Fruit fly (Drosophila melanogaster) whole organism, prepupa: ENCODE measurements around the gene MED6.

Experiments
- Blimp-1 ChIP-seq: fragments of 200-800 bp; sonication (Bioruptor generic); optimal IDR thresholded peaks from 3 replicates; lab custom pipeline; 2017; ENCODE audit warnings: missing biosample characterization, missing genetic modification characterization, mild to moderate bottlenecking, moderate library complexity, missing genetic modification reagents
- CG10631 ChIP-seq: fragments of 200-800 bp; sonication (Bioruptor generic); optimal IDR thresholded peaks from 2 replicates; lab custom pipeline; 2016; ENCODE audit warnings: missing biosample characterization, missing genetic modification characterization
- CG10669 ChIP-seq: fragments of 200-800 bp; sonication (Bioruptor generic); optimal IDR thresholded peaks from 3 replicates; lab custom pipeline; 2018; ENCODE audit warnings: missing biosample characterization, mild to moderate bottlenecking, missing genetic modification characterization, moderate library complexity
- CG11294 ChIP-seq: fragments of 200-800 bp; sonication (Bioruptor generic); IDR thresholded peaks from 2 replicates; pipeline ENCODE4 v1.3.6; 2022; ENCODE audit warnings: missing biosample characterization, missing genetic modification characterization
- CG11762 ChIP-seq: fragments of 200-800 bp; sonication (Bioruptor generic); optimal IDR thresholded peaks from 3 replicates; lab custom pipeline; 2016; ENCODE audit warnings: missing biosample characterization, missing genetic modification characterization; ENCODE audit not compliant: insufficient read depth
- CG16779 ChIP-seq: fragments of 200-800 bp; sonication (Bioruptor generic); optimal IDR thresholded peaks from 3 replicates; lab custom pipeline; 2017; ENCODE audit warnings: missing biosample characterization, mild to moderate bottlenecking, missing genetic modification characterization
- CG3032 ChIP-seq: fragments of 200-800 bp; optimal IDR thresholded peaks from 2 replicates; lab custom pipeline; 2019; ENCODE audit warnings: missing biosample characterization, mild to moderate bottlenecking, missing genetic modification characterization, moderate library complexity
- CG31627 ChIP-seq: fragments of 200-800 bp; sonication (Bioruptor generic); optimal IDR thresholded peaks from 3 replicates; lab custom pipeline; 2016; ENCODE audit warnings: missing biosample characterization, missing genetic modification characterization
- CG32006 ChIP-seq: fragments of 200-800 bp; sonication (Bioruptor generic); optimal IDR thresholded peaks from 3 replicates; lab custom pipeline; 2017; ENCODE audit warnings: missing biosample characterization, mild to moderate bottlenecking, missing genetic modification characterization
- CG34406 ChIP-seq: fragments of 200-800 bp; sonication (Bioruptor generic); optimal IDR thresholded peaks from 3 replicates; lab custom pipeline; 2016; ENCODE audit warnings: missing biosample characterization, missing genetic modification characterization
- CG3919 ChIP-seq: fragments of 200-800 bp; sonication (Bioruptor generic); optimal IDR thresholded peaks from 3 replicates; lab custom pipeline; 2016; ENCODE audit warnings: missing biosample characterization, missing genetic modification characterization
- CG4318 ChIP-seq: fragments of 200-800 bp; sonication (Bioruptor generic); optimal IDR thresholded peaks from 3 replicates; lab custom pipeline; 2017; ENCODE audit warnings: missing biosample characterization, mild to moderate bottlenecking, missing genetic modification characterization
- CG6163 ChIP-seq: fragments of 200-800 bp; sonication (Bioruptor generic); IDR thresholded peaks from 3 replicates; pipeline ENCODE4 v1.3.6; 2022; ENCODE audit warnings: missing biosample characterization, missing genetic modification characterization
- CG6276 ChIP-seq: fragments of 200-800 bp; sonication (Bioruptor generic); optimal IDR thresholded peaks from 2 replicates; lab custom pipeline; 2017; ENCODE audit warnings: missing biosample characterization, mild to moderate bottlenecking, missing genetic modification characterization
- CG6792 ChIP-seq: fragments of 200-800 bp; sonication (Bioruptor generic); optimal IDR thresholded peaks from 3 replicates; lab custom pipeline; 2016; ENCODE audit warnings: missing biosample characterization, missing genetic modification characterization
- CG6808 ChIP-seq: fragments of 200-800 bp; sonication (Bioruptor generic); optimal IDR thresholded peaks from 3 replicates; lab custom pipeline; 2017; ENCODE audit warnings: missing biosample characterization, missing genetic modification characterization, mild to moderate bottlenecking, moderate library complexity, missing genetic modification reagents
- CG7368 ChIP-seq: fragments of 200-800 bp; sonication (Bioruptor generic); optimal IDR thresholded peaks from 3 replicates; lab custom pipeline; 2016; ENCODE audit warnings: missing biosample characterization, missing genetic modification characterization
- CG8119 ChIP-seq: fragments of 200-800 bp; sonication (Bioruptor generic); IDR thresholded peaks from 3 replicates; pipeline ENCODE4 v1.3.6; 2022; ENCODE audit warnings: missing biosample characterization, missing genetic modification characterization
- CG8319 ChIP-seq: fragments of 200-800 bp; sonication (Bioruptor generic); optimal IDR thresholded peaks from 3 replicates; lab custom pipeline; 2016; ENCODE audit warnings: missing biosample characterization, missing genetic modification characterization
- CG9139 ChIP-seq: fragments of 200-800 bp; sonication (Bioruptor generic); optimal IDR thresholded peaks from 3 replicates; lab custom pipeline; 2017; ENCODE audit warnings: missing biosample characterization, mild to moderate bottlenecking, missing genetic modification characterization
- Eip78C ChIP-seq: fragments of 200-800 bp; sonication (Bioruptor generic); peaks from one replicate; lab custom pipeline; 2016; ENCODE audit warnings: missing biosample characterization, missing genetic modification characterization
- Eip93F ChIP-seq: fragments of 200-800 bp; sonication (Bioruptor generic); optimal IDR thresholded peaks from 2 replicates; lab custom pipeline; 2016; ENCODE audit warnings: missing biosample characterization, mild to moderate bottlenecking, missing genetic modification characterization
- Ets21C ChIP-seq: fragments of 200-800 bp; sonication (Bioruptor generic); optimal IDR thresholded peaks from 3 replicates; lab custom pipeline; 2016; ENCODE audit warnings: missing biosample characterization, missing genetic modification characterization
- Gug ChIP-seq: fragments of 200-800 bp; sonication (Bioruptor generic); IDR thresholded peaks from 2 replicates; pipeline ENCODE4 v1.3.6; 2022; ENCODE audit warnings: missing biosample characterization, missing genetic modification characterization
- Hr38 ChIP-seq: sonication (Bioruptor generic); optimal IDR thresholded peaks from 2 replicates; lab custom pipeline; 2016; ENCODE audit warnings: missing biosample characterization, missing genetic modification characterization
- Hr39 ChIP-seq: fragments of 200-800 bp; sonication (Bioruptor generic); optimal IDR thresholded peaks from 2 replicates; lab custom pipeline; 2016; ENCODE audit warnings: missing biosample characterization, missing genetic modification characterization
- Hr4 ChIP-seq: fragments of 200-800 bp; sonication (Bioruptor generic); optimal IDR thresholded peaks from 3 replicates; lab custom pipeline; 2016; ENCODE audit warnings: missing biosample characterization, missing genetic modification characterization
- Lpt ChIP-seq: fragments of 200-800 bp; sonication (Bioruptor generic); optimal IDR thresholded peaks from 3 replicates; lab custom pipeline; 2016; ENCODE audit warnings: missing biosample characterization, missing genetic modification characterization
- Met ChIP-seq: fragments of 200-800 bp; sonication (Bioruptor generic); optimal IDR thresholded peaks from 3 replicates; lab custom pipeline; 2016; ENCODE audit warnings: missing biosample characterization, missing genetic modification characterization
- OdsH ChIP-seq: fragments of 200-800 bp; sonication (Bioruptor generic); optimal IDR thresholded peaks from 3 replicates; lab custom pipeline; 2016; ENCODE audit warnings: missing biosample characterization, missing genetic modification characterization
- Smox ChIP-seq: fragments of 200-800 bp; sonication (Bioruptor generic); optimal IDR thresholded peaks from 3 replicates; lab custom pipeline; 2016; ENCODE audit warnings: missing biosample characterization, missing genetic modification characterization
- Sox102F ChIP-seq: fragments of 200-800 bp; sonication (Bioruptor generic); optimal IDR thresholded peaks from 2 replicates; lab custom pipeline; 2016; ENCODE audit warnings: missing biosample characterization, mild to moderate bottlenecking, missing genetic modification characterization
- Sox14 ChIP-seq: fragments of 200-800 bp; sonication (Bioruptor generic); optimal IDR thresholded peaks from 3 replicates; lab custom pipeline; 2016; ENCODE audit warnings: missing biosample characterization, missing genetic modification characterization
- Sox15 ChIP-seq: fragments of 200-800 bp; sonication (Bioruptor generic); optimal IDR thresholded peaks from 3 replicates; lab custom pipeline; 2016; ENCODE audit warnings: missing biosample characterization, missing genetic modification characterization
- achi ChIP-seq: fragments of 200-800 bp; sonication (Bioruptor generic); optimal IDR thresholded peaks from 3 replicates; lab custom pipeline; 2016; ENCODE audit warnings: missing biosample characterization, missing genetic modification characterization
- acj6 ChIP-seq: fragments of 200-800 bp; sonication (Bioruptor generic); optimal IDR thresholded peaks from 3 replicates; lab custom pipeline; 2016; ENCODE audit warnings: missing biosample characterization, missing genetic modification characterization
- dac ChIP-seq: fragments of 200-800 bp; sonication (Bioruptor generic); optimal IDR thresholded peaks from 2 replicates; lab custom pipeline; 2017; ENCODE audit warnings: missing biosample characterization, mild to moderate bottlenecking, missing genetic modification characterization
- eg ChIP-seq: fragments of 200-800 bp; sonication (Bioruptor generic); IDR thresholded peaks from 3 replicates; pipeline ENCODE4 v1.3.6; 2022; ENCODE audit warnings: missing biosample characterization, missing genetic modification characterization
- esn ChIP-seq: fragments of 200-800 bp; sonication (Bioruptor generic); optimal IDR thresholded peaks from 2 replicates; lab custom pipeline; 2016; ENCODE audit warnings: missing biosample characterization, mild to moderate bottlenecking, missing genetic modification characterization, moderate library complexity
- fd59A ChIP-seq: fragments of 200-800 bp; sonication (Bioruptor generic); optimal IDR thresholded peaks from 2 replicates; lab custom pipeline; 2017; ENCODE audit warnings: missing biosample characterization, mild to moderate bottlenecking, missing genetic modification characterization, missing genetic modification reagents
- fd85E ChIP-seq: fragments of 200-800 bp; sonication (Bioruptor generic); optimal IDR thresholded peaks from 3 replicates; lab custom pipeline; 2016; ENCODE audit warnings: missing biosample characterization, missing genetic modification characterization
- fkh ChIP-seq: fragments of 200-800 bp; sonication (Bioruptor generic); optimal IDR thresholded peaks from 3 replicates; lab custom pipeline; 2017; ENCODE audit warnings: missing biosample characterization, mild to moderate bottlenecking, missing genetic modification characterization, moderate library complexity
- pdm3 ChIP-seq: fragments of 200-800 bp; sonication (Bioruptor generic); optimal IDR thresholded peaks from 3 replicates; lab custom pipeline; 2016; ENCODE audit warnings: missing biosample characterization, missing genetic modification characterization
- spab ChIP-seq: fragments of 200-800 bp; sonication (Bioruptor generic); optimal IDR thresholded peaks from 2 replicates; lab custom pipeline; 2017; ENCODE audit warnings: missing biosample characterization, mild to moderate bottlenecking, missing genetic modification characterization, missing genetic modification reagents
- ss ChIP-seq, 2 experiments: fragments of 200-800 bp; sonication (Bioruptor generic); optimal IDR thresholded peaks; 2 replicates in 1 of 2; 3 replicates in 1 of 2; lab custom pipeline; 2017 to 2018; ENCODE audit warnings: mild to moderate bottlenecking in 2 of 2, missing biosample characterization in 2 of 2, missing genetic modification characterization in 2 of 2, moderate library complexity in 1 of 2
- svp ChIP-seq: fragments of 200-800 bp; sonication (Bioruptor generic); peaks from one replicate; lab custom pipeline; 2016; ENCODE audit warnings: missing biosample characterization, missing genetic modification characterization
- vri ChIP-seq: fragments of 200-800 bp; sonication (Bioruptor generic); optimal IDR thresholded peaks from 3 replicates; lab custom pipeline; 2016; ENCODE audit warnings: missing biosample characterization, mild to moderate bottlenecking, missing genetic modification characterization

The MED6 gene

DNA sequence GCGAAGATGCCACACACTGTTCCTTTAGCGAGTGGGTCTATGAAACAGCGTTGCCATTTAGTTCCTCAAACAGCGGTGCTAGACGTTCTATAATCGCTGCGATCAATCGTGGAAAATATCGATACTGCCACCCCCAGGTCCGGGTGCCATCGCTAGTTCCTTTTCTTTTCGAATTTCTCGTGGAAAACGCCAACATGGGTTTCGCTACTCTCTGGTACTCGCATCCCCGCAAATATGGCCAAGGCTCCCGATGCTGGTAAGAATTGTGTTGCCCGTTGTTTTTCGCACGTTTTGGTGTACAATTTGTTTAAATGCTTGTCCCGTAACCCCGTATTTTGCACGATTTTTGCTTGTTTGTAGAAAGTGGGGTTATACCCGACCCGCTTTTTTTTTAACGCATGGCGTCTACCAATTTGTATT lies 9.2 kb upstream of the MED6 start, which contains the start of gene RpS29 (continued):
- TF ChIP-seq Hr4 (GFP tag; lab: Kevin White, UChicago) (peak; percentile 22), Sox14 (GFP tag; lab: Kevin White, UChicago) (peak; percentile 62), pdm3 (GFP tag; lab: Kevin White, UChicago) (peak; percentile 55), Gug (GFP tag; lab: Robert Waterston, UW) (no peak), CG7368 (peak; percentile 49), Hr38 (peak; percentile 4), Smox (GFP tag; lab: Kevin White, UChicago) (no peak), CG6163 (GFP tag; lab: Robert Waterston, UW) (peak; percentile 53; the same call in 2 of the 3 replicates)

DNA sequence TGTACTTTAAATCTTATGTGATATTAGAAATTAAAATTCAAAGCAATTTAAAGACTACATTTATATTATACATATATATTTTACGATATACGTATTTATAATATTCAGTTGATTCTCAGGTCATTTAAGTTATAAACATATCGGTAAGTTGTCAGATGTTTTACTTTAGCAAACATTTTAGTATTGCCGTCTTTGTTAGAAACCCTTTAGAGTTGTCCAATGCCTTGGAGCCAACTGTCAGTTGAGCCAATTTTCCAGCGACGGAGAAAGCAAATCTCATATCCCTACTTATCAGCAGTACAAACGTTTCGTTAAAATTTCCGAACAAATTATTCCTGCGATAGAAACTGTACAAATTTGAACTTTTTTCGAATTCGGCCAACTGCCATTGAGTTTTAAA lies 6.0 kb upstream of the MED6 start, which contains the start of gene topi:
Gene topi, plus strand, starts transcription at position 301 of the 400 bp plus-strand sequence.
- no peak for TF ChIP-seq CG8319 (GFP tag; lab: Kevin White, UChicago)
- no peak for TF ChIP-seq CG9139 (GFP tag; lab: Kevin White, UChicago)
- no peak for TF ChIP-seq CG10631 (GFP tag; lab: Kevin White, UChicago)
- no peak for TF ChIP-seq fkh (GFP tag; lab: Kevin White, UChicago)
- TF ChIP-seq Lpt (GFP tag; lab: Kevin White, UChicago): no peak
- no peak for TF ChIP-seq Hr39 (GFP tag; lab: Kevin White, UChicago)
- no peak for TF ChIP-seq spab
- TF ChIP-seq vri: no peak
- TF ChIP-seq Met (GFP tag; lab: Kevin White, UChicago): no peak
- no peak for TF ChIP-seq ss (GFP tag; optimal IDR thresholded peaks at IDR 0.05; lab: Kevin White, UChicago)
- no peak for TF ChIP-seq acj6
- TF ChIP-seq achi (GFP tag; lab: Kevin White, UChicago): no peak
- no peak for TF ChIP-seq CG6163 (GFP tag; lab: Robert Waterston, UW)
- no peak for TF ChIP-seq Smox (GFP tag; lab: Kevin White, UChicago)
- TF ChIP-seq CG10669: no peak

DNA sequence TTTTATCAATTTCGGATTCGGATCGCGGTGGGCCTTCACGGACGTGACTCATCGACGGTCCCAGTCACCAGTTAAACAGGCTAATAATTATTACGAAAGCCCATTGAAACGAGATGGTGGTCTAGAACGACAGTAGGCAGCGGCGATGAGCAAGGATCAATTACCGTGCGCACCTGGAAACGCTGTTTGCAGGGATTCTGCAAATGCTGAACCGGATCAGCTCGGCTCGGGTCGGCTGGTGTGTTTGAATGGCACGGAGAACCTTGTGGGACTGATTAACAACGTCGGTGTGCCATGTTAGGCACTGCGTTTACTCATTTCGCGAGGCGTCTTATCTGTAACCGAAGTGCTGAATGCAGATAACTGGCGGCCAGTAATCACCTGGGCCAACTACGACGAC lies 5.4 kb upstream of the MED6 start, which contains the start of gene Whamy:
Gene Whamy, minus strand, starts transcription at position 273 of the 400 bp plus-strand sequence.
- no peak for TF ChIP-seq CG6808
- TF ChIP-seq Smox (GFP tag; lab: Kevin White, UChicago): no peak
- TF ChIP-seq CG9139 (GFP tag; lab: Kevin White, UChicago): no peak
- TF ChIP-seq vri: peak; percentile 88
- TF ChIP-seq CG8119 (GFP tag; lab: Robert Waterston, UW): no peak
- peak; percentile 26 for TF ChIP-seq Eip78C (GFP tag; lab: Kevin White, UChicago)
- TF ChIP-seq CG6276 (GFP tag; lab: Kevin White, UChicago): no peak
- TF ChIP-seq Hr39 (GFP tag; lab: Kevin White, UChicago): no peak
- no peak for TF ChIP-seq CG7368
- TF ChIP-seq CG3919 (GFP tag; lab: Kevin White, UChicago): no peak
- no peak for TF ChIP-seq fkh (GFP tag; lab: Kevin White, UChicago)
- TF ChIP-seq CG16779 (tag; lab: Kevin White, UChicago): peak; percentile 12
- no peak for TF ChIP-seq OdsH
- TF ChIP-seq fd85E (GFP tag; lab: Kevin White, UChicago): no peak
- TF ChIP-seq Eip93F (GFP tag; lab: Kevin White, UChicago): no peak
- peak in 1 of 2 experiments; percentile 8 for TF ChIP-seq ss (GFP tag; optimal IDR thresholded peaks at IDR 0.05; lab: Kevin White, UChicago)
- no peak for TF ChIP-seq CG32006 (GFP tag; lab: Kevin White, UChicago)
- TF ChIP-seq eg (GFP tag; lab: Robert Waterston, UW): no peak
- no peak for TF ChIP-seq Hr4 (GFP tag; lab: Kevin White, UChicago)
- TF ChIP-seq CG6792 (GFP tag; lab: Kevin White, UChicago): no peak
- TF ChIP-seq CG3032 (tag; lab: Kevin White, UChicago): no peak
- no peak for TF ChIP-seq CG11762 (GFP tag; lab: Kevin White, UChicago)
- TF ChIP-seq esn: no peak
- TF ChIP-seq achi (GFP tag; lab: Kevin White, UChicago): no peak
- no peak for TF ChIP-seq pdm3 (GFP tag; lab: Kevin White, UChicago)
- TF ChIP-seq CG11294 (GFP tag; lab: Robert Waterston, UW): no peak
- TF ChIP-seq Blimp-1: no peak
- TF ChIP-seq dac (GFP tag; lab: Kevin White, UChicago): no peak
- no peak for TF ChIP-seq Sox102F (GFP tag; lab: Kevin White, UChicago)
- no peak for TF ChIP-seq acj6
- no peak for TF ChIP-seq Sox15 (GFP tag; lab: Kevin White, UChicago)
- no peak for TF ChIP-seq CG31627
- no peak for TF ChIP-seq CG34406 (GFP tag; lab: Kevin White, UChicago)
- peak; percentile 72 for TF ChIP-seq svp (GFP tag; lab: Kevin White, UChicago)
- no peak for TF ChIP-seq Ets21C (GFP tag; lab: Kevin White, UChicago)
- TF ChIP-seq fd59A (GFP tag; lab: Kevin White, UChicago): no peak
- TF ChIP-seq CG4318: no peak
